Worm (Caenorhabditis elegans) whole organism, midembryonic: ENCODE results near the gene cho-1.

Experiments
- T22C8.4 ChIP-seq: fragments of 200-800 bp; sonication (Bioruptor generic); IDR thresholded peaks from 2 replicates; pipeline ENCODE4 v1.3.6; 2022; ENCODE audit warnings: missing genetic modification characterization, missing compliant biosample characterization
- cog-1 ChIP-seq: sonication (generic microtip); optimal IDR thresholded peaks from 2 replicates; lab custom pipeline; 2016; ENCODE audit warnings: missing genetic modification characterization, missing compliant biosample characterization
- flt-1 ChIP-seq: fragments of 200-800 bp; sonication (Bioruptor generic); IDR thresholded peaks from 2 replicates; pipeline ENCODE4 v1.3.6; 2022; ENCODE audit warnings: missing genetic modification characterization, missing compliant biosample characterization
- klf-2 ChIP-seq: fragments of 200-800 bp; sonication (Bioruptor generic); conservative IDR thresholded peaks from 2 replicates; pipeline ENCODE4 v1.3.6; 2022; ENCODE audit warnings: missing genetic modification reagents, missing genetic modification characterization, missing compliant biosample characterization
- med-1 ChIP-seq: sonication (generic microtip); optimal IDR thresholded peaks from 2 replicates; lab custom pipeline; 2017; ENCODE audit warnings: missing genetic modification characterization, mild to moderate bottlenecking, missing compliant biosample characterization, antibody characterized with exemption, missing genetic modification reagents; ENCODE audit not compliant: insufficient read depth
- ref-1 ChIP-seq: fragments of 200-800 bp; sonication (Bioruptor generic); conservative IDR thresholded peaks from 2 replicates; pipeline ENCODE4 v1.3.6; 2022; ENCODE audit warnings: missing genetic modification reagents, missing genetic modification characterization, missing compliant biosample characterization
- tab-1 ChIP-seq: fragments of 200-800 bp; sonication (Bioruptor generic); IDR thresholded peaks from 2 replicates; pipeline ENCODE4 v1.3.6; 2022; ENCODE audit warnings: missing genetic modification characterization, missing compliant biosample characterization
- ztf-23 ChIP-seq: fragments of 200-800 bp; sonication (Bioruptor generic); IDR thresholded peaks from 2 replicates; pipeline ENCODE4 v1.3.6; 2022; ENCODE audit warnings: missing genetic modification reagents, missing genetic modification characterization, missing compliant biosample characterization
- ztf-29 ChIP-seq: fragments of 200-800 bp; sonication (Bioruptor generic); IDR thresholded peaks from 2 replicates; pipeline ENCODE4 v1.3.6; 2022; ENCODE audit warnings: missing genetic modification reagents, missing genetic modification characterization, missing compliant biosample characterization

Gene cho-1

DNA sequence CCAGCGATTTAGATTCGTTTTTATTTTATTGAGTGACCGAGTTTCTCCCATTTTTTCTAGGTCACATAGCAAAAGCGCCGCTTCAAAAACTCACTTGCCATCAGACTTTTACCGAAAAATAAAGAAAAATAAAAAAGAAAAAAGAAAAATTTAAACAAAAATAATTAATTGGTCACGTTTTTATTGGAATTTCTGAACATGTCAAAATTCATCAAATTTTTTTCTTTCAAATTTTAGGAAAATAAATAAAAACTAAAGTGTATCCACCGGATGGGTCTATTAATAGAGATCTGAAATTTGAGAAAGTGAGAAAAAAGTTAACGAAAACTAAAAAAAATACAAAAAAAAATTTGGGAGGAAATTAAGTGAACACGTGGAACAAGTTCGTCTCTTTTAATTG lies 4.8 kb downstream of the cho-1 start, which contains the start of gene C48D1.9:
Gene C48D1.9, minus strand, starts transcription at position 101 of the 400 bp plus-strand sequence.
- no peak for TF ChIP-seq klf-2
- no peak for TF ChIP-seq ztf-29 (GFP tag; lab: Robert Waterston, UW)
- no peak for TF ChIP-seq ztf-23 (GFP tag; lab: Robert Waterston, UW)
- TF ChIP-seq T22C8.4 (GFP tag; lab: Robert Waterston, UW) = no peak
- no peak for TF ChIP-seq cog-1 (tag; lab: Kevin White, UChicago)
- no peak for TF ChIP-seq flt-1 (GFP tag; lab: Robert Waterston, UW)
- no peak for TF ChIP-seq ref-1 (GFP tag; lab: Robert Waterston, UW)
- no peak for TF ChIP-seq med-1 (GFP tag; lab: Kevin White, UChicago)
- no peak for TF ChIP-seq tab-1

DNA sequence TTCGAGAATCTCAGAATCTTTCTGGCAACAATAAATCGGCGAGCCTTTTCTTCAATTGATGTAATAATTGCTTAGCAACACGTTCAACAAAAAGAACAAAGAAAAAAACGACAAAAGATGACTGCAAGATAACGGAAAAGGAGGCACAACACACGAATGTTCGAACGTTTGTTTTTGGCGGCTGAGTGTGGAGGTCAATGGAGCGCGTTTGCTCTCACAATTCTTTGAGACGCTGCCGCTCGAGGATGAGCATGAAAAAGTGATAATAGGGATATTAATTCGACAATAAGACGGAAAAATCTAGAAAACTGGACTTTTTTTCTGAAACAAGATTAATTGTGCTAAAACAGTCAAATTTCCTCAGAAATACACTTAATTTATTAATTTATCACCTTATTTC lies 8.5 kb downstream of the cho-1 start:
- TF ChIP-seq ref-1 (GFP tag; lab: Robert Waterston, UW) (no peak), flt-1 (GFP tag; lab: Robert Waterston, UW) (no peak), ztf-29 (GFP tag; lab: Robert Waterston, UW) (no peak), cog-1 (tag; lab: Kevin White, UChicago) (peak; percentile 21)

ce11 chrIV:13204037-13204436 lies 10.3 kb downstream of the cho-1 start, which contains the start of gene ced-3:
Gene ced-3, minus strand, starts transcription at chrIV:13204137.
- TF ChIP-seq med-1 (GFP tag; lab: Kevin White, UChicago) (no peak), cog-1 (tag; lab: Kevin White, UChicago) (no peak), tab-1 (no peak), ztf-23 (GFP tag; lab: Robert Waterston, UW) (no peak), klf-2 (no peak), T22C8.4 (GFP tag; lab: Robert Waterston, UW) (no peak), ztf-29 (GFP tag; lab: Robert Waterston, UW) (no peak), ref-1 (GFP tag; lab: Robert Waterston, UW) (no peak), flt-1 (GFP tag; lab: Robert Waterston, UW) (no peak)

- no peak for TF ChIP-seq flt-1 (GFP tag; lab: Robert Waterston, UW)
- no peak for TF ChIP-seq ztf-23 (GFP tag; lab: Robert Waterston, UW)
- no peak for TF ChIP-seq klf-2
- no peak for TF ChIP-seq tab-1
- no peak for TF ChIP-seq T22C8.4 (GFP tag; lab: Robert Waterston, UW)
- TF ChIP-seq cog-1 (tag; lab: Kevin White, UChicago) = no peak
- no peak for TF ChIP-seq ref-1 (GFP tag; lab: Robert Waterston, UW)
- TF ChIP-seq ztf-29 (GFP tag; lab: Robert Waterston, UW) = no peak
- TF ChIP-seq med-1 (GFP tag; lab: Kevin White, UChicago) = no peak
Measured at ce11 chrIV:13197282-13197681, 17.1 kb downstream of the cho-1 start, which contains the start of gene C48D1.1. Gene C48D1.1, minus strand, starts transcription at chrIV:13197382.

DNA sequence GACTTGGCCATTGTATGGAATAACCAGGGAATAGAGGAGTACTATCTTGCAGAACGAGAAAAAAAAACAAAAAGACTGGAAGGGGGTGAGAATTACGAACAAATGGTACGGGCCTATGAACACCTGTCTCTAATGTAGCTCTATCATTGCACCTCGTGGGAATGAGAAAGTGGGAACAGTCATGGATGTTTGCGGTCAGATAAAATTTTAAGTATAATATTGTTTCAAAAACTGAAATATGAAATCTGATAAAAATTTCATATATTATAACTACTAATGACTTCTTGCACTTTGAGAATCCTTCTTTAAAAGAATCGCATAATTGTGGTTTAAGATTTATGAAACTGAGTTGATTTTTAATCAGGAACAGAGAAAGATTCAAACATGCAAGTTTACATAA lies 21.1 kb downstream of the cho-1 start, which contains the start of gene F58D2.5:
Gene F58D2.5, minus strand, starts transcription at position 101 of the 400 bp plus-strand sequence.
- TF ChIP-seq tab-1 (no peak), klf-2 (no peak), cog-1 (tag; lab: Kevin White, UChicago) (no peak), ztf-23 (GFP tag; lab: Robert Waterston, UW) (no peak), med-1 (GFP tag; lab: Kevin White, UChicago) (no peak), ztf-29 (GFP tag; lab: Robert Waterston, UW) (no peak), flt-1 (GFP tag; lab: Robert Waterston, UW) (no peak), T22C8.4 (GFP tag; lab: Robert Waterston, UW) (no peak), ref-1 (GFP tag; lab: Robert Waterston, UW) (no peak)

ce11 chrIV:13190075-13190474 lies 24.3 kb downstream of the cho-1 start:
- TF ChIP-seq flt-1 (GFP tag; lab: Robert Waterston, UW) = no peak
- no peak for TF ChIP-seq ztf-23 (GFP tag; lab: Robert Waterston, UW)
- no peak for TF ChIP-seq cog-1 (tag; lab: Kevin White, UChicago)
- no peak for TF ChIP-seq ztf-29 (GFP tag; lab: Robert Waterston, UW)
- no peak for TF ChIP-seq klf-2
- TF ChIP-seq tab-1 = no peak
- no peak for TF ChIP-seq T22C8.4 (GFP tag; lab: Robert Waterston, UW)
- TF ChIP-seq ref-1 (GFP tag; lab: Robert Waterston, UW) = no peak
- TF ChIP-seq med-1 (GFP tag; lab: Kevin White, UChicago) = no peak

ce11 chrIV:13189467-13189866 lies 24.9 kb downstream of the cho-1 start, which contains the start of gene F58D2.2:
Gene F58D2.2, plus strand, starts transcription at chrIV:13189767.
- TF ChIP-seq klf-2 (no peak), ref-1 (GFP tag; lab: Robert Waterston, UW) (no peak), med-1 (GFP tag; lab: Kevin White, UChicago) (no peak), cog-1 (tag; lab: Kevin White, UChicago) (no peak), flt-1 (GFP tag; lab: Robert Waterston, UW) (no peak), ztf-29 (GFP tag; lab: Robert Waterston, UW) (no peak), tab-1 (no peak), T22C8.4 (GFP tag; lab: Robert Waterston, UW) (no peak), ztf-23 (GFP tag; lab: Robert Waterston, UW) (no peak)

DNA sequence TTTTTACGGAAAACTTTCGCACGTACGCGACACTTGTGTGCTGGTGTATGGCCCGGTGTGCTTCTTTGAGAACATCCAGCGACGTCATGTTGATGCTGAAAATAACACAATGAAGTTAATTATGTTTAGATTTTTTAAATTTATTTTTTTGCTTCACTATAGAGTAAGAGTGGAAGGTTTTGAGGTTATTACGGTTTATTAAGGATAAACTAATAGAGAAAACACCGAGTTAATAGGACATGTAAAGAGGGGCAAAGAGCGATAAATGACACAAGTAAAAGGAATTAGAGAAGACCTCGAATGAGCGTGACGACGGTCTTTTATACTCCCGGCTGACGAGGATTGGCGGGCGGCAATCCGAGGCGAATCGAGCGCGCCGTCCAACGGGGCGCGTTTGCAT lies 25.4 kb downstream of the cho-1 start, which contains the start of gene F58D2.4:
Gene F58D2.4, minus strand, starts transcription at position 101 of the 400 bp plus-strand sequence.
- TF ChIP-seq flt-1 (GFP tag; lab: Robert Waterston, UW) = no peak
- TF ChIP-seq med-1 (GFP tag; lab: Kevin White, UChicago) = no peak
- TF ChIP-seq klf-2 = no peak
- no peak for TF ChIP-seq ref-1 (GFP tag; lab: Robert Waterston, UW)
- TF ChIP-seq cog-1 (tag; lab: Kevin White, UChicago) = no peak
- TF ChIP-seq tab-1 = no peak
- no peak for TF ChIP-seq T22C8.4 (GFP tag; lab: Robert Waterston, UW)
- TF ChIP-seq ztf-23 (GFP tag; lab: Robert Waterston, UW) = no peak
- no peak for TF ChIP-seq ztf-29 (GFP tag; lab: Robert Waterston, UW)

DNA sequence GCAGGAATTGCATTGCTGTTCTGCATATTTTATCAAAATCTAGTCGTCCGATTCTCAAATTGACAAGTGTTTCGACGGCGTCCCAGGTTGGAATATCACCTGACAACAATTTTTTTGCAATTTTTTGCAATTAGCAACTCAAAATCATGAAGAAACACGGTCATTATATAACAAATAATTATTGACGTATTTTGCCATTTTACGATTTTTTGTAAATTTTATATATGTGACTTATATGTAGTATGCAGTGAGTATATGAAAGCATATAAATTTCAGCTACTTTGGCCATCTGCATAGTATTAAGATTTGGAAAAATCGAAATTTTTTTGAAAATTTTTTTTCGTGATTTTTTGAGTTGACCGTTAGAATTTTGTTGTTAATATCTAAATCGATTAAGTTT lies 33.6 kb downstream of the cho-1 start, which contains the start of gene F58D2.3:
Gene F58D2.3, minus strand, starts transcription at position 101 of the 400 bp plus-strand sequence.
- TF ChIP-seq tab-1 (no peak), flt-1 (GFP tag; lab: Robert Waterston, UW) (no peak), T22C8.4 (GFP tag; lab: Robert Waterston, UW) (no peak), ztf-29 (GFP tag; lab: Robert Waterston, UW) (no peak), ref-1 (GFP tag; lab: Robert Waterston, UW) (no peak), klf-2 (no peak), med-1 (GFP tag; lab: Kevin White, UChicago) (no peak), cog-1 (tag; lab: Kevin White, UChicago) (no peak), ztf-23 (GFP tag; lab: Robert Waterston, UW) (no peak)
